Fruit fly (Drosophila melanogaster) whole organism, embryonic: ENCODE measurements around the gene CG43052.

Experiments used
- Ada2b ChIP-seq: fragments of 200-800 bp; sonication (Bioruptor generic); IDR thresholded peaks from 2 replicates; pipeline ENCODE4 v1.3.6; 2022; ENCODE audit warnings: missing biosample characterization, missing genetic modification characterization
- B-H1 ChIP-seq: fragments of 200-800 bp; sonication (Bioruptor generic); IDR thresholded peaks from 3 replicates; pipeline ENCODE4 v1.3.6; 2022; ENCODE audit warnings: missing biosample characterization, missing genetic modification characterization
- CG10462 ChIP-seq: fragments of 200-800 bp; sonication (Bioruptor generic); optimal IDR thresholded peaks from 2 replicates; lab custom pipeline; 2016; ENCODE audit warnings: missing biosample characterization, missing genetic modification characterization
- CG12769 ChIP-seq: fragments of 200-800 bp; sonication (Bioruptor generic); optimal IDR thresholded peaks from 2 replicates; lab custom pipeline; 2019; ENCODE audit warnings: missing biosample characterization, mild to moderate bottlenecking, missing genetic modification characterization, moderate library complexity
- CG13894 ChIP-seq: fragments of 200-800 bp; sonication (Bioruptor generic); optimal IDR thresholded peaks from 3 replicates; lab custom pipeline; 2018; ENCODE audit warnings: missing biosample characterization, mild to moderate bottlenecking, missing genetic modification characterization, moderate library complexity
- CG14667 ChIP-seq: fragments of 200-800 bp; sonication (Bioruptor generic); IDR thresholded peaks from 2 replicates; pipeline ENCODE4 v1.3.6; 2022; ENCODE audit warnings: missing biosample characterization, missing genetic modification characterization
- CG14860 ChIP-seq: fragments of 200-800 bp; sonication (Bioruptor generic); IDR thresholded peaks from 3 replicates; pipeline ENCODE4 v1.3.6; 2022; ENCODE audit warnings: missing biosample characterization, missing genetic modification characterization; ENCODE audit not compliant: partially characterized antibody
- CG15269 ChIP-seq: fragments of 200-800 bp; sonication (Bioruptor generic); optimal IDR thresholded peaks from 2 replicates; lab custom pipeline; 2018; ENCODE audit warnings: missing biosample characterization, mild to moderate bottlenecking, missing genetic modification characterization, moderate library complexity
- CG15696 ChIP-seq: fragments of 200-800 bp; sonication (Bioruptor generic); optimal IDR thresholded peaks from 2 replicates; lab custom pipeline; 2019; ENCODE audit warnings: missing biosample characterization, mild to moderate bottlenecking, missing genetic modification characterization, moderate library complexity
- CG16813 ChIP-seq: fragments of 200-800 bp; sonication (Bioruptor generic); IDR thresholded peaks from 3 replicates; pipeline ENCODE4 v1.3.6; 2022; ENCODE audit warnings: missing biosample characterization, missing genetic modification characterization; ENCODE audit not compliant: partially characterized antibody
- CG17385 ChIP-seq: fragments of 200-800 bp; sonication (Bioruptor generic); optimal IDR thresholded peaks from 3 replicates; lab custom pipeline; 2018; ENCODE audit warnings: missing biosample characterization, mild to moderate bottlenecking, missing genetic modification characterization
- CG2712 ChIP-seq: fragments of 200-800 bp; optimal IDR thresholded peaks from 3 replicates; lab custom pipeline; 2019; ENCODE audit warnings: missing biosample characterization, mild to moderate bottlenecking, missing genetic modification characterization, moderate library complexity
- CG30020 ChIP-seq: fragments of 200-800 bp; optimal IDR thresholded peaks from 2 replicates; lab custom pipeline; 2019; ENCODE audit warnings: missing biosample characterization, mild to moderate bottlenecking, missing genetic modification characterization, moderate library complexity
- CG33213 ChIP-seq: fragments of 200-800 bp; sonication (Bioruptor generic); optimal IDR thresholded peaks from 3 replicates; lab custom pipeline; 2016; ENCODE audit warnings: missing biosample characterization, missing genetic modification characterization
- CG3838 ChIP-seq: fragments of 200-800 bp; sonication (Bioruptor generic); optimal IDR thresholded peaks from 3 replicates; lab custom pipeline; 2016; ENCODE audit warnings: missing biosample characterization, missing genetic modification characterization
- CG7271 ChIP-seq: fragments of 200-800 bp; sonication (Bioruptor generic); optimal IDR thresholded peaks from 2 replicates; lab custom pipeline; 2018; ENCODE audit warnings: missing biosample characterization, mild to moderate bottlenecking, missing genetic modification characterization, moderate library complexity
- CG9215 ChIP-seq: fragments of 200-800 bp; sonication (Bioruptor generic); IDR thresholded peaks from 2 replicates; pipeline ENCODE4 v1.3.6; 2022; ENCODE audit warnings: missing biosample characterization, missing genetic modification characterization
- CG9609 ChIP-seq: fragments of 200-800 bp; sonication (Bioruptor generic); optimal IDR thresholded peaks from 3 replicates; lab custom pipeline; 2016; ENCODE audit warnings: missing biosample characterization, missing genetic modification characterization
- CkIIα-i1 ChIP-seq: fragments of 200-800 bp; sonication (Bioruptor generic); IDR thresholded peaks from 2 replicates; pipeline ENCODE4 v1.3.6; 2022; ENCODE audit warnings: missing biosample characterization, missing genetic modification characterization
- Dip3 ChIP-seq: fragments of 200-800 bp; sonication (Bioruptor generic); optimal IDR thresholded peaks from 3 replicates; lab custom pipeline; 2016; ENCODE audit warnings: missing biosample characterization, missing genetic modification characterization
- Dll ChIP-seq: fragments of 200-800 bp; sonication (Bioruptor generic); IDR thresholded peaks from 4 replicates; pipeline ENCODE4 v1.3.6; 2022; ENCODE audit warnings: missing biosample characterization, missing genetic modification characterization; ENCODE audit not compliant: partially characterized antibody
- ERR ChIP-seq: fragments of 200-800 bp; sonication (Bioruptor generic); optimal IDR thresholded peaks from 2 replicates; lab custom pipeline; 2016; ENCODE audit warnings: missing biosample characterization, missing genetic modification characterization
- Elba2 ChIP-seq: fragments of 200-800 bp; sonication (Bioruptor generic); optimal IDR thresholded peaks from 3 replicates; lab custom pipeline; 2016; ENCODE audit warnings: missing biosample characterization, missing genetic modification characterization
- Gsc ChIP-seq: fragments of 200-800 bp; sonication (Bioruptor generic); IDR thresholded peaks from 2 replicates; pipeline ENCODE4 v1.3.6; 2022; ENCODE audit warnings: missing biosample characterization, missing genetic modification characterization
- H2.0 ChIP-seq: fragments of 200-800 bp; sonication (Bioruptor generic); IDR thresholded peaks from 2 replicates; pipeline ENCODE4 v1.3.6; 2022; ENCODE audit warnings: missing biosample characterization, missing genetic modification characterization
- HLH3B ChIP-seq: fragments of 200-800 bp; sonication (Bioruptor generic); IDR thresholded peaks from 2 replicates; pipeline ENCODE4 v1.3.6; 2022; ENCODE audit warnings: missing biosample characterization, missing genetic modification characterization
- HLHmδ ChIP-seq: fragments of 200-800 bp; sonication (Bioruptor generic); optimal IDR thresholded peaks from 2 replicates; lab custom pipeline; 2018; ENCODE audit warnings: missing biosample characterization, mild to moderate bottlenecking, missing genetic modification characterization, moderate library complexity
- HmgD ChIP-seq: fragments of 200-800 bp; sonication (Bioruptor generic); optimal IDR thresholded peaks from 3 replicates; lab custom pipeline; 2016; ENCODE audit warnings: missing biosample characterization, missing genetic modification characterization
- Hmx ChIP-seq: fragments of 200-800 bp; sonication (Bioruptor generic); optimal IDR thresholded peaks from 2 replicates; lab custom pipeline; 2016; ENCODE audit warnings: missing biosample characterization, missing genetic modification characterization
- Kr ChIP-seq: fragments of 200-800 bp; sonication (Bioruptor generic); optimal IDR thresholded peaks from 2 replicates; lab custom pipeline; 2017; ENCODE audit warnings: missing biosample characterization, mild to moderate bottlenecking, missing genetic modification characterization
- Mad ChIP-seq: fragments of 200-800 bp; sonication (Bioruptor generic); optimal IDR thresholded peaks from 2 replicates; lab custom pipeline; 2016; ENCODE audit warnings: missing biosample characterization, missing genetic modification characterization
- Meics ChIP-seq: fragments of 200-800 bp; sonication (Bioruptor generic); optimal IDR thresholded peaks from 2 replicates; lab custom pipeline; 2017; ENCODE audit warnings: missing biosample characterization, mild to moderate bottlenecking, missing genetic modification characterization
- Oli ChIP-seq: fragments of 200-800 bp; sonication (Bioruptor generic); optimal IDR thresholded peaks from 2 replicates; lab custom pipeline; 2018; ENCODE audit warnings: missing biosample characterization, mild to moderate bottlenecking, missing genetic modification characterization, moderate library complexity
- Sox100B ChIP-seq: fragments of 200-800 bp; sonication (Bioruptor generic); optimal IDR thresholded peaks from 3 replicates; lab custom pipeline; 2018; ENCODE audit warnings: missing biosample characterization, mild to moderate bottlenecking, missing genetic modification characterization
- Vsx1 ChIP-seq: fragments of 200-800 bp; sonication (Bioruptor generic); optimal IDR thresholded peaks from 2 replicates; lab custom pipeline; 2017; ENCODE audit warnings: missing biosample characterization, mild to moderate bottlenecking, missing genetic modification characterization, missing genetic modification reagents
- bowl ChIP-seq: fragments of 200-800 bp; sonication (Bioruptor generic); IDR thresholded peaks from 2 replicates; pipeline ENCODE4 v1.3.6; 2022; ENCODE audit warnings: missing biosample characterization, missing genetic modification characterization
- crc ChIP-seq: fragments of 200-800 bp; sonication (Bioruptor generic); optimal IDR thresholded peaks from 2 replicates; lab custom pipeline; 2016; ENCODE audit warnings: missing biosample characterization, missing genetic modification characterization
- dimm ChIP-seq: fragments of 200-800 bp; sonication (Bioruptor generic); IDR thresholded peaks from 2 replicates; pipeline ENCODE4 v1.3.6; 2022; ENCODE audit warnings: missing biosample characterization, missing genetic modification characterization
- ftz-f1 ChIP-seq: fragments of 200-800 bp; sonication (Bioruptor generic); optimal IDR thresholded peaks from 2 replicates; lab custom pipeline; 2016; ENCODE audit warnings: missing biosample characterization, missing genetic modification characterization
- fu2 ChIP-seq: fragments of 200-800 bp; sonication (Bioruptor generic); optimal IDR thresholded peaks from 2 replicates; lab custom pipeline; 2016; ENCODE audit warnings: missing biosample characterization, missing genetic modification characterization
- hbn ChIP-seq: fragments of 200-800 bp; sonication (Bioruptor generic); IDR thresholded peaks from 2 replicates; pipeline ENCODE4 v1.3.6; 2022; ENCODE audit warnings: missing biosample characterization, missing genetic modification characterization; ENCODE audit not compliant: partially characterized antibody
- ind ChIP-seq: fragments of 200-800 bp; sonication (Bioruptor generic); optimal IDR thresholded peaks from 3 replicates; lab custom pipeline; 2016; ENCODE audit warnings: missing biosample characterization, missing genetic modification characterization
- jing ChIP-seq: fragments of 200-800 bp; sonication (Bioruptor generic); optimal IDR thresholded peaks from 2 replicates; lab custom pipeline; 2018; ENCODE audit warnings: missing biosample characterization, mild to moderate bottlenecking, missing genetic modification characterization
- ken ChIP-seq: fragments of 200-800 bp; sonication (Bioruptor generic); IDR thresholded peaks from 3 replicates; pipeline ENCODE4 v1.3.6; 2022; ENCODE audit warnings: missing biosample characterization, missing genetic modification characterization
- nau ChIP-seq: fragments of 200-800 bp; sonication (Bioruptor generic); optimal IDR thresholded peaks from 3 replicates; lab custom pipeline; 2017; ENCODE audit warnings: missing biosample characterization, mild to moderate bottlenecking, missing genetic modification characterization, missing genetic modification reagents
- phol ChIP-seq: fragments of 200-800 bp; sonication (Bioruptor generic); optimal IDR thresholded peaks from 3 replicates; lab custom pipeline; 2018; ENCODE audit warnings: missing biosample characterization, mild to moderate bottlenecking, missing genetic modification characterization, moderate library complexity
- pros ChIP-seq: fragments of 200-800 bp; sonication (Bioruptor generic); optimal IDR thresholded peaks from 3 replicates; lab custom pipeline; 2019; ENCODE audit warnings: missing biosample characterization, mild to moderate bottlenecking, missing genetic modification characterization, moderate library complexity
- pzg ChIP-seq: fragments of 200-800 bp; sonication (Bioruptor generic); optimal IDR thresholded peaks from 3 replicates; lab custom pipeline; 2018; ENCODE audit warnings: missing biosample characterization, mild to moderate bottlenecking, missing genetic modification characterization, moderate library complexity
- schlank ChIP-seq: fragments of 200-800 bp; sonication (Bioruptor generic); optimal IDR thresholded peaks from 2 replicates; lab custom pipeline; 2018; ENCODE audit warnings: missing biosample characterization, mild to moderate bottlenecking, missing genetic modification characterization
- stwl ChIP-seq: fragments of 200-800 bp; sonication (Bioruptor generic); optimal IDR thresholded peaks from 3 replicates; lab custom pipeline; 2018; ENCODE audit warnings: missing biosample characterization, mild to moderate bottlenecking, missing genetic modification characterization, moderate library complexity
- vfl ChIP-seq: fragments of 200-800 bp; sonication (Bioruptor generic); optimal IDR thresholded peaks from 2 replicates; lab custom pipeline; 2016; ENCODE audit warnings: missing biosample characterization, missing genetic modification characterization

Gene CG43052

dm6 chr2L:14372254-14372717 lies 20.4 kb downstream of the CG43052 start (continued):
- TF ChIP-seq HmgD (GFP tag; lab: Kevin White, UChicago) (no peak), stwl (no peak), HLHmδ (GFP tag; lab: Kevin White, UChicago) (no peak), CG15696 (tag; lab: Kevin White, UChicago) (no peak), CG7271 (tag; lab: Kevin White, UChicago) (no peak), ftz-f1 (GFP tag; lab: Kevin White, UChicago) (no peak), pros (GFP tag; lab: Kevin White, UChicago) (no peak), ERR (GFP tag; lab: Kevin White, UChicago) (no peak), ken (GFP tag; lab: Robert Waterston, UW) (peak; percentile 61; the same call in 1 of the 3 replicates), CG3838 (GFP tag; lab: Kevin White, UChicago) (peak; percentile 35), Meics (GFP tag; lab: Kevin White, UChicago) (peak; percentile 52), CG10462 (no peak), B-H1 (GFP tag; lab: Robert Waterston, UW) (peak; percentile 65), CkIIα-i1 (GFP tag; lab: Robert Waterston, UW) (0 out of 2 replicates have a peak, but pooled peaks have one; percentile 12), crc (peak; percentile 36), Dll (no peak), Kr (no peak), Gsc (GFP tag; lab: Robert Waterston, UW) (no peak), Ada2b (peak; percentile 72), CG14667 (GFP tag; lab: Robert Waterston, UW) (no peak), Vsx1 (GFP tag; lab: Kevin White, UChicago) (peak; percentile 43), CG14860 (GFP tag; lab: Robert Waterston, UW) (no peak), CG30020 (no peak), ind (GFP tag; lab: Kevin White, UChicago) (no peak), Elba2 (GFP tag; lab: Kevin White, UChicago) (no peak), phol (tag; lab: Kevin White, UChicago) (peak; percentile 40), CG17385 (GFP tag; lab: Kevin White, UChicago) (peak; percentile 81), CG15269 (peak; percentile 89), fu2 (GFP tag; lab: Kevin White, UChicago) (peak; percentile 56), bowl (GFP tag; lab: Robert Waterston, UW) (peak; percentile 27; the same call in 1 of the 2 replicates), nau (GFP tag; lab: Kevin White, UChicago) (no peak), CG13894 (tag; lab: Kevin White, UChicago) (no peak), CG9609 (GFP tag; lab: Kevin White, UChicago) (peak; percentile 38), vfl (GFP tag; lab: Kevin White, UChicago) (peak; percentile 46), CG2712 (tag; lab: Kevin White, UChicago) (peak; percentile 50), hbn (no peak), H2.0 (peak; percentile 75), CG12769 (peak; percentile 85), pzg (GFP tag; lab: Kevin White, UChicago) (no peak), CG16813 (no peak), jing (GFP tag; lab: Kevin White, UChicago) (peak; percentile 52), Hmx (GFP tag; lab: Kevin White, UChicago) (peak; percentile 24), HLH3B (GFP tag; lab: Robert Waterston, UW) (peak; percentile 82), Oli (peak; percentile 88), Sox100B (peak; percentile 61), CG33213 (GFP tag; lab: Kevin White, UChicago) (no peak), CG9215 (GFP tag; lab: Robert Waterston, UW) (peak; percentile 33; the same call in 1 of the 2 replicates), Mad (GFP tag; lab: Kevin White, UChicago) (peak; percentile 12), dimm (GFP tag; lab: Robert Waterston, UW) (peak; percentile 66), Dip3 (GFP tag; lab: Kevin White, UChicago) (peak; percentile 12), schlank (no peak)
